Worm (Caenorhabditis elegans): ENCODE results near the gene srsx-40.

srsx-40 gene

DNA sequence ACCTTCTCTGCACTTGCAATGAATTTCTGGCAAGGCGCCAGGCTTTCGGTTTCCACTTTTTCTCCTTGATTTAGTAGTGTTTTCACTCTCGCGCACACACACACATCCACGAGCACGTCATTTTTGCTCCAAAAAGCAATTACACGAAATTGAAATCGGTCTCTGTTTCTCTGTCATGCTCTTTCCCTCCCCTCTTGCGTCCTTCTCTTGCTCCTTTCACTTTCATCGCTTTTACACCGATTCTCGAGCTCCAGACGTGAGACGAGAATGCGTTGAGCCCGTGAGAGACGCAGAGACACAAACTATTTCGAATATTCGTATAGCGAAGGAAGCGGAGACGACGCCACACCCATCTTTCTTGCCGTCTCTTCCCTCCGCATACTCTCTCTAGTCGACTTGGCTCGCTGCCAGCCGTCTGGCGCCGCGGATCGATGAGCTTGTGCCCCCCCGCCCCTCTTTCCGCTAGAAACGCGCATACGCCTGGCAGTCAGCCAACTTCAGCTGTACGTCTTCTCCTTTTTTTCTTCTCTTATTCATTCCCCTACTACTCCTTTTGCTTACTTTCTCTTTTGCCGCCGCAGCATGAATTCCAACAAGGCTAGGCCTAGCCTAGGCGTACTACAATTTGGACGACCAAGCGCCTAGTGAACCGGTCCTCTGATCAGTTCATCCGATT, 24.7 kb upstream of the srsx-40 start (continued):
- peak; percentile 26 for TF ChIP-seq C16A3.4 (tag; optimal IDR thresholded peaks at IDR 0.05)
- no peak for TF ChIP-seq sptf-1 (tag; optimal IDR thresholded peaks at IDR 0.05)
- TF ChIP-seq nhr-20 (tag; optimal IDR thresholded peaks at IDR 0.05), result peak; percentile 75
- peak; percentile 72 to 75 for TF ChIP-seq efl-1 (optimal IDR thresholded peaks at IDR 0.05)
- TF ChIP-seq efl-1 (GFP tag; optimal IDR thresholded peaks at IDR 0.05 in 1 of 2), result peak; percentile 32 to 95
- TF ChIP-seq unc-98 (GFP tag; IDR thresholded peaks at IDR 0.05), result peak; percentile 49; the same call in 1 of the 2 replicates
- peak; percentile 96 for TF ChIP-seq egl-13 (tag; optimal IDR thresholded peaks at IDR 0.05)
- TF ChIP-seq dsc-1 (tag; optimal IDR thresholded peaks at IDR 0.05), result peak; percentile 86
- peak; percentile 18; the same call in 1 of the 2 replicates for TF ChIP-seq grh-1 (GFP tag; IDR thresholded peaks at IDR 0.05)
- TF ChIP-seq nhr-85 (tag), result no peak
- TF ChIP-seq nhr-11 (tag; optimal IDR thresholded peaks at IDR 0.05), result peak; percentile 71
- TF ChIP-seq unc-86 (tag; optimal IDR thresholded peaks at IDR 0.05), result peak; percentile 90
- peak; percentile 80 for TF ChIP-seq snu-23 (GFP tag; optimal IDR thresholded peaks at IDR 0.05)
- TF ChIP-seq lin-14 (GFP tag; optimal IDR thresholded peaks at IDR 0.05), result peak; percentile 98
- no peak for TF ChIP-seq vab-15 (tag; optimal IDR thresholded peaks at IDR 0.05)
- peak; percentile 36 for TF ChIP-seq unc-130 (tag; optimal IDR thresholded peaks at IDR 0.05)
- peak; percentile 82 for TF ChIP-seq jun-1 (tag; optimal IDR thresholded peaks at IDR 0.05)
- TF ChIP-seq lin-13 (GFP tag; optimal IDR thresholded peaks at IDR 0.05), result peak; percentile 43
- TF ChIP-seq zip-4 (GFP tag; optimal IDR thresholded peaks at IDR 0.05), result peak; percentile 52
- peak; percentile 3 for TF ChIP-seq fkh-4 (tag; optimal IDR thresholded peaks at IDR 0.05; ENCODE audit: borderline replicate concordance)
- peak; percentile 75 for TF ChIP-seq fos-1 (tag; optimal IDR thresholded peaks at IDR 0.05)
- TF ChIP-seq pax-3 (tag; optimal IDR thresholded peaks at IDR 0.05), result peak; percentile 80
- TF ChIP-seq nhr-71 (tag; optimal IDR thresholded peaks at IDR 0.05), result peak; percentile 96
- TF ChIP-seq dpl-1 (GFP tag; optimal IDR thresholded peaks at IDR 0.05), result peak; percentile 21 to 50 (median 47)
- no peak for TF ChIP-seq aly-2 (tag; optimal IDR thresholded peaks at IDR 0.05)

DNA sequence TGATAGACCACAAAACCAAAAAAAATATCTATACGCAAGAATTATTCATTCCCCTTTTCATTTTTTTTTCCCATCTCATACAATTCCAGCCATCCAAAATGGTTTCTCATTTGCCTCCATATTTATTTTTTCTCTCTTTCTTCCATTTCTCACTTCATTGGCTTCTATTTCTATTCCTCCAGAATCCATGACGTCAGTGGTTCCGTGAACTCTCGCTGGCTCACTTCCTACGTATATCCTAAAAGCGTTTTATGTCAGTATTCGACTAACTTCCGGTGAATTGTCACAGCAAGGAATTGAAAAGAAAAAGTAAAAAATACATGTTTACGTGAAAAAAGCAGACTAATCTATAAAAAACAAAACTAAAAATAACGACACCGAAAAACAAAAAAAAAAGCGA, 23.5 kb upstream of the srsx-40 start:
- peak; percentile 64 for TF ChIP-seq nhr-71 (tag; optimal IDR thresholded peaks at IDR 0.05)
- TF ChIP-seq fkh-8 (tag; optimal IDR thresholded peaks at IDR 0.05), result peak; percentile 71
- TF ChIP-seq swsn-7 (tag; optimal IDR thresholded peaks at IDR 0.05), result no peak
- no peak for TF ChIP-seq isw-1 (GFP tag; IDR thresholded peaks at IDR 0.05)
- no peak for TF ChIP-seq fkh-10 (GFP tag; optimal IDR thresholded peaks at IDR 0.05)
- TF ChIP-seq egl-13 (tag; optimal IDR thresholded peaks at IDR 0.05), result peak; percentile 37
- TF ChIP-seq nhr-47 (tag; optimal IDR thresholded peaks at IDR 0.05), result peak; percentile 30
- TF ChIP-seq elt-2 (tag; optimal IDR thresholded peaks at IDR 0.05), result no peak
- peak; percentile 75 for TF ChIP-seq lin-14 (GFP tag; optimal IDR thresholded peaks at IDR 0.05)
- no peak for TF ChIP-seq xbp-1 (tag; optimal IDR thresholded peaks at IDR 0.05)
- no peak for TF ChIP-seq lin-39 (tag; optimal IDR thresholded peaks at IDR 0.05)
- TF ChIP-seq lin-35 (GFP tag; optimal IDR thresholded peaks at IDR 0.05), result no peak
- TF ChIP-seq elt-3 (tag; optimal IDR thresholded peaks at IDR 0.05), result no peak
- TF ChIP-seq fos-1 (tag; optimal IDR thresholded peaks at IDR 0.05), result no peak
- no peak for TF ChIP-seq rnt-1 (tag; optimal IDR thresholded peaks at IDR 0.05)
- TF ChIP-seq dsc-1 (tag; optimal IDR thresholded peaks at IDR 0.05), result peak; percentile 15
- TF ChIP-seq lir-3 (tag; optimal IDR thresholded peaks at IDR 0.05; ENCODE audit: poor library complexity), result no peak
- no peak for TF ChIP-seq fkh-4 (tag; optimal IDR thresholded peaks at IDR 0.05; ENCODE audit: borderline replicate concordance)
- TF ChIP-seq pag-3 (tag; optimal IDR thresholded peaks at IDR 0.05; ENCODE audit: borderline replicate concordance, insufficient read depth), result no peak
- TF ChIP-seq tbx-2 (tag; optimal IDR thresholded peaks at IDR 0.05), result peak; percentile 13
- peak; percentile 55 for TF ChIP-seq unc-86 (tag; optimal IDR thresholded peaks at IDR 0.05)
- no peak for TF ChIP-seq efl-3 (GFP tag; optimal IDR thresholded peaks at IDR 0.05)
